Worm (Caenorhabditis elegans) whole organism, L1 larva: ENCODE data around the gene btb-14.

Experiments
- C04F5.9 ChIP-seq: sonication (generic microtip); optimal IDR thresholded peaks from 2 replicates; lab custom pipeline; 2016; ENCODE audit warnings: missing genetic modification characterization, missing compliant biosample characterization
- C16A3.4 ChIP-seq: fragments of 150-350 bp; optimal IDR thresholded peaks from 2 replicates; lab custom pipeline; 2014; ENCODE audit warnings: missing biosample characterization, missing genetic modification characterization
- Y116A8C.19 ChIP-seq: sonication (generic microtip); optimal IDR thresholded peaks from 2 replicates; lab custom pipeline; 2016; ENCODE audit warnings: missing compliant biosample characterization, missing genetic modification characterization, borderline replicate concordance
- aha-1 ChIP-seq: fragments of 150-350 bp; optimal IDR thresholded peaks from 2 replicates; lab custom pipeline; 2014; ENCODE audit warnings: missing biosample characterization, missing genetic modification characterization
- blmp-1 ChIP-seq: fragments of 150-350 bp; optimal IDR thresholded peaks from 2 replicates; lab custom pipeline; 2014; ENCODE audit warnings: missing biosample characterization, missing genetic modification characterization
- ceh-63 ChIP-seq: fragments of 200-800 bp; sonication (Bioruptor generic); optimal IDR thresholded peaks from 2 replicates; lab custom pipeline; 2018; ENCODE audit warnings: mild to moderate bottlenecking, missing genetic modification characterization, missing compliant biosample characterization
- ceh-8 ChIP-seq: fragments of 200-800 bp; sonication (Bioruptor generic); optimal IDR thresholded peaks from 2 replicates; lab custom pipeline; 2018; ENCODE audit warnings: mild to moderate bottlenecking, missing genetic modification characterization, moderate library complexity, missing compliant biosample characterization
- ces-1 ChIP-seq: fragments of 150-350 bp; optimal IDR thresholded peaks from 2 replicates; lab custom pipeline; 2014; ENCODE audit warnings: missing biosample characterization, missing genetic modification reagents, missing genetic modification characterization
- dpl-1 ChIP-seq, 3 experiments: fragments of 150-350 bp in 2 of 3; sonication (generic microtip) in 1 of 3; optimal IDR thresholded peaks; 2 replicates each; lab custom pipeline; 2014 to 2017; ENCODE audit warnings: missing biosample characterization in 3 of 3, missing genetic modification characterization in 3 of 3, missing genetic modification reagents in 3 of 3
- efl-1 ChIP-seq, 4 experiments: fragments of 150-350 bp; optimal IDR thresholded peaks in 3 of 4; peaks in 1 of 4; 1 replicate in 1 of 4; 2 replicates in 3 of 4; lab custom pipeline; 2014; ENCODE audit warnings: missing biosample characterization in 2 of 4, missing genetic modification characterization in 2 of 4, missing genetic modification reagents in 2 of 4
- egl-27 ChIP-seq, 2 experiments: fragments of 150-350 bp in 1 of 2; sonication (generic microtip); optimal IDR thresholded peaks; 3 replicates each; lab custom pipeline; 2017 to 2018; ENCODE audit warnings: missing biosample characterization in 2 of 2, missing genetic modification characterization in 2 of 2, missing genetic modification reagents in 2 of 2
- elt-2 ChIP-seq: sonication (generic microtip); optimal IDR thresholded peaks from 2 replicates; lab custom pipeline; 2016; ENCODE audit warnings: missing genetic modification characterization, mild to moderate bottlenecking, inconsistent platforms, missing compliant biosample characterization, missing genetic modification reagents
- elt-3 ChIP-seq, 6 experiments: fragments of 150-350 bp in 1 of 6; sonication (generic microtip); optimal IDR thresholded peaks; 2 replicates each; lab custom pipeline; 2017 to 2018; ENCODE audit warnings: missing biosample characterization in 6 of 6, missing genetic modification characterization in 6 of 6, inconsistent platforms in 1 of 6
- fos-1 ChIP-seq: fragments of 150-350 bp; optimal IDR thresholded peaks from 2 replicates; lab custom pipeline; 2014; ENCODE audit warnings: missing biosample characterization, missing genetic modification characterization
- grh-1 ChIP-seq: fragments of 200-800 bp; sonication (Bioruptor generic); IDR thresholded peaks from 2 replicates; pipeline ENCODE4 v1.3.6; 2022; ENCODE audit warnings: missing genetic modification reagents, missing genetic modification characterization, missing compliant biosample characterization
- hpl-2 ChIP-seq: fragments of 150-350 bp; optimal IDR thresholded peaks from 2 replicates; lab custom pipeline; 2014; ENCODE audit warnings: missing biosample characterization, missing genetic modification reagents, missing genetic modification characterization
- irx-1 ChIP-seq: sonication (generic microtip); optimal IDR thresholded peaks from 2 replicates; lab custom pipeline; 2016; ENCODE audit warnings: missing genetic modification characterization, missing compliant biosample characterization
- isw-1 ChIP-seq: fragments of 200-800 bp; sonication (Bioruptor generic); IDR thresholded peaks from 2 replicates; pipeline ENCODE4 v1.3.6; 2022; ENCODE audit warnings: missing genetic modification characterization, missing compliant biosample characterization
- jun-1 ChIP-seq: fragments of 150-350 bp; optimal IDR thresholded peaks from 2 replicates; lab custom pipeline; 2014; ENCODE audit warnings: missing biosample characterization, missing genetic modification reagents, missing genetic modification characterization
- lin-13 ChIP-seq: fragments of 150-350 bp; optimal IDR thresholded peaks from 2 replicates; lab custom pipeline; 2014; ENCODE audit warnings: missing biosample characterization, missing genetic modification reagents, missing genetic modification characterization
- lin-14 ChIP-seq: fragments of 200-800 bp; sonication (Bioruptor generic); optimal IDR thresholded peaks from 2 replicates; lab custom pipeline; 2018; ENCODE audit warnings: mild to moderate bottlenecking, missing genetic modification characterization, moderate library complexity, missing compliant biosample characterization
- lin-15B ChIP-seq: fragments of 150-350 bp; sonication (generic microtip); optimal IDR thresholded peaks from 3 replicates; lab custom pipeline; 2014; ENCODE audit warnings: missing biosample characterization, missing genetic modification characterization
- lin-35 ChIP-seq, 2 experiments: fragments of 150-350 bp; optimal IDR thresholded peaks; 2 replicates each; lab custom pipeline; 2014; ENCODE audit warnings: missing biosample characterization in 2 of 2, missing genetic modification characterization in 2 of 2, missing genetic modification reagents in 2 of 2
- lsy-2 ChIP-seq, 2 experiments: fragments of 150-350 bp; optimal IDR thresholded peaks; 2 replicates each; lab custom pipeline; 2014; ENCODE audit warnings: missing biosample characterization in 2 of 2, missing genetic modification characterization in 2 of 2
- mef-2 ChIP-seq: fragments of 150-350 bp; optimal IDR thresholded peaks from 2 replicates; lab custom pipeline; 2014; ENCODE audit warnings: missing biosample characterization, missing genetic modification characterization
- nhr-11 ChIP-seq: fragments of 150-350 bp; optimal IDR thresholded peaks from 2 replicates; lab custom pipeline; 2014; ENCODE audit warnings: missing biosample characterization, missing genetic modification characterization
- nhr-12 ChIP-seq: sonication (generic microtip); optimal IDR thresholded peaks from 2 replicates; lab custom pipeline; 2017; ENCODE audit warnings: missing biosample characterization, missing genetic modification characterization
- nhr-19 ChIP-seq: fragments of 200-800 bp; sonication (Bioruptor generic); conservative IDR thresholded peaks from 2 replicates; pipeline ENCODE4 v1.3.6; 2022; ENCODE audit warnings: missing genetic modification characterization, missing compliant biosample characterization
- nhr-20 ChIP-seq: sonication (generic microtip); optimal IDR thresholded peaks from 2 replicates; lab custom pipeline; 2016; ENCODE audit warnings: mild to moderate bottlenecking, missing genetic modification characterization, missing compliant biosample characterization
- nhr-76 ChIP-seq: sonication (generic microtip); optimal IDR thresholded peaks from 2 replicates; lab custom pipeline; 2017; ENCODE audit warnings: missing biosample characterization, missing genetic modification characterization
- nhr-85 ChIP-seq: sonication (generic microtip); peaks from one replicate; lab custom pipeline; 2016; ENCODE audit warnings: missing genetic modification characterization, inconsistent platforms, missing compliant biosample characterization
- nhr-90 ChIP-seq: sonication (generic microtip); optimal IDR thresholded peaks from 2 replicates; lab custom pipeline; 2016; ENCODE audit warnings: mild to moderate bottlenecking, missing genetic modification characterization, missing compliant biosample characterization; ENCODE audit not compliant: poor library complexity
- pax-3 ChIP-seq: fragments of 200-800 bp; sonication (Bioruptor generic); optimal IDR thresholded peaks from 2 replicates; lab custom pipeline; 2018; ENCODE audit warnings: mild to moderate bottlenecking, missing genetic modification characterization, moderate library complexity, missing compliant biosample characterization
- rnt-1 ChIP-seq: sonication (generic microtip); optimal IDR thresholded peaks from 2 replicates; lab custom pipeline; 2016; ENCODE audit warnings: mild to moderate bottlenecking, missing genetic modification characterization, moderate library complexity, missing compliant biosample characterization
- snpc-4 ChIP-seq: fragments of 150-350 bp; optimal IDR thresholded peaks from 2 replicates; lab custom pipeline; 2014; ENCODE audit warnings: missing biosample characterization, missing genetic modification characterization
- snu-23 ChIP-seq: sonication (generic microtip); optimal IDR thresholded peaks from 2 replicates; lab custom pipeline; 2016; ENCODE audit warnings: missing genetic modification characterization, missing compliant biosample characterization
- swsn-7 ChIP-seq: sonication (generic microtip); optimal IDR thresholded peaks from 2 replicates; lab custom pipeline; 2016; ENCODE audit warnings: missing genetic modification characterization, missing compliant biosample characterization
- unc-130 ChIP-seq: fragments of 150-350 bp; optimal IDR thresholded peaks from 2 replicates; lab custom pipeline; 2017; ENCODE audit warnings: missing biosample characterization, missing genetic modification characterization, inconsistent platforms
- xbp-1 ChIP-seq: sonication (generic microtip); optimal IDR thresholded peaks from 2 replicates; lab custom pipeline; 2016; ENCODE audit warnings: missing genetic modification characterization, missing compliant biosample characterization
- zag-1 ChIP-seq: fragments of 150-350 bp; optimal IDR thresholded peaks from 2 replicates; lab custom pipeline; 2014; ENCODE audit warnings: missing biosample characterization, missing genetic modification characterization
- zip-4 ChIP-seq: fragments of 200-800 bp; sonication (Bioruptor generic); optimal IDR thresholded peaks from 2 replicates; lab custom pipeline; 2018; ENCODE audit warnings: mild to moderate bottlenecking, missing genetic modification characterization, moderate library complexity, missing compliant biosample characterization

The btb-14 gene

ce11 chrII:12339152-12339551, 44.1 kb upstream of the btb-14 start (continued):
- TF ChIP-seq nhr-90 (tag; lab: Kevin White, UChicago) (peak; percentile 65), rnt-1 (tag; lab: Kevin White, UChicago) (peak; percentile 80), blmp-1 (tag; lab: Kevin White, UChicago) (peak; percentile 77), lin-13 (GFP tag; lab: Kevin White, UChicago) (peak; percentile 64), lin-35 (GFP tag; optimal IDR thresholded peaks at IDR 0.05; lab: Kevin White, UChicago) (peak; percentile 67 to 83), zip-4 (GFP tag; lab: Kevin White, UChicago) (no peak), jun-1 (tag; lab: Kevin White, UChicago) (peak; percentile 30), lin-15B (peak; percentile 12), swsn-7 (tag; lab: Kevin White, UChicago) (peak; percentile 77)
- TF ChIP-seq, all 84 proteins: peak for 42

- TF ChIP-seq nhr-76 (tag; lab: Kevin White, UChicago) (no peak), C04F5.9 (no peak), lsy-2 (tag; optimal IDR thresholded peaks at IDR 0.05; lab: Kevin White, UChicago) (no peak), ceh-63 (GFP tag; lab: Kevin White, UChicago) (no peak), nhr-19 (GFP tag; lab: Robert Waterston, UW) (no peak), aha-1 (tag; lab: Kevin White, UChicago) (no peak), C16A3.4 (tag; lab: Kevin White, UChicago) (no peak), snpc-4 (tag; lab: Kevin White, UChicago) (no peak)
Measured at ce11 chrII:12339644-12340043, 43.6 kb upstream of the btb-14 start, which contains the start of gene sop-2. Gene sop-2 (plus strand): TSS chrII:12339944.

ce11 chrII:12341566-12342223, 41.6 kb upstream of the btb-14 start:
- TF ChIP-seq ceh-8 (GFP tag; lab: Kevin White, UChicago) (peak; percentile 33), snu-23 (GFP tag; lab: Kevin White, UChicago) (peak; percentile 8), C16A3.4 (tag; lab: Kevin White, UChicago) (peak; percentile 10), blmp-1 (tag; lab: Kevin White, UChicago) (peak; percentile 6), elt-3 (tag; optimal IDR thresholded peaks at IDR 0.05; lab: Kevin White, UChicago) (peak in 1 of 6 experiments; percentile 42), nhr-11 (tag; lab: Kevin White, UChicago) (no peak), efl-1 (optimal IDR thresholded peaks at IDR 0.05; lab: Kevin White, UChicago) (peak; percentile 19 to 42), efl-1 (GFP tag; optimal IDR thresholded peaks at IDR 0.05 in 1 of 2; lab: Kevin White, UChicago) (peak; percentile 58 to 95), lsy-2 (tag; optimal IDR thresholded peaks at IDR 0.05; lab: Kevin White, UChicago) (peak in 1 of 2 experiments; percentile 48), nhr-20 (tag; lab: Kevin White, UChicago) (peak; percentile 38), fos-1 (no peak), pax-3 (no peak), dpl-1 (GFP tag; optimal IDR thresholded peaks at IDR 0.05; lab: Kevin White, UChicago) (peak; percentile 30 to 57 (median 41)), lin-14 (GFP tag; lab: Kevin White, UChicago) (peak; percentile 26), lin-35 (GFP tag; optimal IDR thresholded peaks at IDR 0.05; lab: Kevin White, UChicago) (peak; percentile 14 to 70)

ce11 chrII:12342928-12343327, 40.3 kb upstream of the btb-14 start:
- no peak for TF ChIP-seq nhr-85 (tag; lab: Kevin White, UChicago)
- no peak for TF ChIP-seq fos-1
- no peak for TF ChIP-seq isw-1 (GFP tag; lab: Robert Waterston, UW)
- no peak for TF ChIP-seq blmp-1 (tag; lab: Kevin White, UChicago)
- no peak for TF ChIP-seq mef-2
- no peak for TF ChIP-seq nhr-11 (tag; lab: Kevin White, UChicago)
- no peak for TF ChIP-seq lin-14 (GFP tag; lab: Kevin White, UChicago)
- no peak for TF ChIP-seq elt-2

ce11 chrII:12343710-12344109, 39.6 kb upstream of the btb-14 start:
- TF ChIP-seq ceh-63 (GFP tag; lab: Kevin White, UChicago) = no peak
- no peak for TF ChIP-seq nhr-90 (tag; lab: Kevin White, UChicago)
- TF ChIP-seq hpl-2 (GFP tag; lab: Kevin White, UChicago) = no peak
- no peak for TF ChIP-seq ces-1 (GFP tag; lab: Kevin White, UChicago)
- no peak for TF ChIP-seq egl-27 (tag; optimal IDR thresholded peaks at IDR 0.05; lab: Kevin White, UChicago)
- no peak for TF ChIP-seq nhr-11 (tag; lab: Kevin White, UChicago)
- TF ChIP-seq nhr-12 (tag; lab: Kevin White, UChicago) = no peak
- TF ChIP-seq irx-1 (tag; lab: Kevin White, UChicago) = no peak
- TF ChIP-seq nhr-19 (GFP tag; lab: Robert Waterston, UW) = no peak
- TF ChIP-seq Y116A8C.19 (tag; lab: Kevin White, UChicago) = no peak
- TF ChIP-seq zag-1 (tag; lab: Kevin White, UChicago) = no peak
- no peak for TF ChIP-seq pax-3
- TF ChIP-seq lin-35 (GFP tag; optimal IDR thresholded peaks at IDR 0.05; lab: Kevin White, UChicago) = no peak
- TF ChIP-seq grh-1 (GFP tag; lab: Robert Waterston, UW) = no peak
- TF ChIP-seq xbp-1 (tag; lab: Kevin White, UChicago) = no peak
- TF ChIP-seq unc-130 (tag; lab: Kevin White, UChicago) = no peak
